Worm (Caenorhabditis elegans): ENCODE measurements around the gene sbp-1.

ce11 chrIII:11477307-11477706, 34.9 kb upstream of the sbp-1 start:
- TF ChIP-seq pha-4 (tag; optimal IDR thresholded peaks at IDR 0.05) (no peak), eor-1 (tag; optimal IDR thresholded peaks at IDR 0.05) (no peak), skn-1 (tag; optimal IDR thresholded peaks at IDR 0.05) (no peak), nhr-11 (tag; optimal IDR thresholded peaks at IDR 0.05) (no peak), aly-2 (tag; optimal IDR thresholded peaks at IDR 0.05) (no peak)

Data from whole organism, L3 larva.